Worm (Caenorhabditis elegans) whole organism, L4/young adult: ENCODE results near the gene dlc-4.

Experiments
- W03F9.2 ChIP-seq: fragments of 150-350 bp; optimal IDR thresholded peaks from 2 replicates; lab custom pipeline; 2014; ENCODE audit warnings: missing biosample characterization, missing genetic modification characterization
- dao-5 ChIP-seq: sonication (generic microtip); optimal IDR thresholded peaks from 2 replicates; lab custom pipeline; 2016; ENCODE audit warnings: missing genotype, missing genetic modification characterization, moderate library complexity, missing compliant biosample characterization
- him-1 ChIP-seq: sonication (generic microtip); optimal IDR thresholded peaks from 2 replicates; lab custom pipeline; 2016; ENCODE audit warnings: missing genotype, missing genetic modification reagents, missing genetic modification characterization, missing compliant biosample characterization

DNA sequence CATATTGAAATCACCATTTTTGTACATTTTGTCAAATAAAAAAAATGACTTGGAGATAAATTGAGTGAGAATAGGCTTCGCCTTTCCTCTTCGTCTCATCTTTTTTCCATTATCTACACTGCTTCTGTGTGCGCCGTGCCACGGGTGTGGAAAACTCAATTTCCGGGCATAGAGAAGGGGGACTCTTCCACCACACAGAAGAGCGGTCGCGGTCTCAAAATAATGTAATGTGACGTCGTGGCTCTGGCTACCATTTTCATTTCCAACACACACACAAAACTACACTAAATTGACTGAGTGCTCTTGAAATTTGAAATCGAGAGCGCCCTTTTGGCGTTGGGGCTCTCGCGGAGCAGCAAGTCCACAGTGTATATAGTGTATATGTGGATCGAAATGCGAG lies 50.9 kb downstream of the dlc-4 start:
- TF ChIP-seq dao-5 (tag; lab: Kevin White, UChicago) = no peak
- TF ChIP-seq him-1 (tag; lab: Kevin White, UChicago) = no peak
- no peak for TF ChIP-seq W03F9.2
